Worm (Caenorhabditis elegans) whole organism, mixed stage, embryonic: Measurements from ENCODE around the gene C08F11.7.

Experiments used
- ces-1 ChIP-seq: fragments of 150-350 bp; optimal IDR thresholded peaks from 2 replicates; lab custom pipeline; 2014; ENCODE audit warnings: missing biosample characterization, missing genetic modification reagents, missing genetic modification characterization
- nhr-12 ChIP-seq: fragments of 150-350 bp; optimal IDR thresholded peaks from 2 replicates; lab custom pipeline; 2014; ENCODE audit warnings: missing biosample characterization, missing genetic modification characterization
- snpc-4 ChIP-seq: fragments of 150-350 bp; optimal IDR thresholded peaks from 2 replicates; lab custom pipeline; 2014; ENCODE audit warnings: missing biosample characterization, missing genetic modification characterization
- unc-39 ChIP-seq: fragments of 150-350 bp; optimal IDR thresholded peaks from 2 replicates; lab custom pipeline; 2014; ENCODE audit warnings: missing biosample characterization, missing genetic modification characterization

DNA sequence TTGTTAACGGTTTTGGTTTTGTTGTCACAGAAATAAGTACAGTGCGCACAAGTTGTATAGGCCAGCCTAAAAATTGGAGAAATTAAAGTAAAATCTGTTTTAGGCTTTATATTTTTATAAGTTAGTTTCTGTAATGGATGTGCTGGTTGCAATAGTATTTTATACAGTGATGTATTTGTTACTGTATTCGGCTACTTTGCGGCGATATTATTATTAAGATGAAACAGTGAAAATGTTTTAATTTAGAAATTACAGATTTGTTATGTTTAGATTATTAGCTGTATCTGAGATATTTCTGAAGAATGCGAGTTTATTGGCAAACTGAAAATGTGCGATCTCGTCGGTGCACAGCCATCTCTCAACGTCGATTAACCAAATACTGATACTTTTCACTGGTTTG, 10.5 kb downstream of the C08F11.7 start, which contains the start of gene ule-4:
- TF ChIP-seq unc-39 (tag; lab: Kevin White, UChicago) (no peak), nhr-12 (no peak), ces-1 (GFP tag; lab: Kevin White, UChicago) (no peak), snpc-4 (no peak)
